Worm (Caenorhabditis elegans) whole organism, L2 larva: ENCODE results near the gene myo-2.

Experiments
- C34F6.9 ChIP-seq: fragments of 150-350 bp; optimal IDR thresholded peaks from 2 replicates; lab custom pipeline; 2014; ENCODE audit warnings: missing biosample characterization, missing genetic modification characterization
- F13H6.1 ChIP-seq: sonication (generic microtip); optimal IDR thresholded peaks from 2 replicates; lab custom pipeline; 2016; ENCODE audit warnings: missing genetic modification characterization, missing compliant biosample characterization
- R02D3.7 ChIP-seq: fragments of 150-350 bp; optimal IDR thresholded peaks from 2 replicates; lab custom pipeline; 2014; ENCODE audit warnings: missing biosample characterization, missing genetic modification characterization
- ZK546.5 ChIP-seq: sonication (generic microtip); optimal IDR thresholded peaks from 2 replicates; lab custom pipeline; 2017; ENCODE audit warnings: missing biosample characterization, missing genetic modification characterization
- alr-1 ChIP-seq: fragments of 150-350 bp; optimal IDR thresholded peaks from 2 replicates; lab custom pipeline; 2014; ENCODE audit warnings: missing biosample characterization, missing genetic modification characterization
- ama-1 ChIP-seq: fragments of 150-350 bp; optimal IDR thresholded peaks from 2 replicates; lab custom pipeline; 2018; ENCODE audit warnings: inconsistent platforms
- blmp-1 ChIP-seq: sonication (generic microtip); optimal IDR thresholded peaks from 2 replicates; lab custom pipeline; 2017; ENCODE audit warnings: missing genetic modification characterization, mild to moderate bottlenecking, missing compliant biosample characterization, antibody characterized with exemption, moderate library complexity; ENCODE audit not compliant: insufficient read depth
- ceh-16 ChIP-seq: fragments of 150-350 bp; optimal IDR thresholded peaks from 2 replicates; lab custom pipeline; 2014; ENCODE audit warnings: missing biosample characterization, missing genetic modification characterization
- ceh-82 ChIP-seq: fragments of 150-350 bp; optimal IDR thresholded peaks from 2 replicates; lab custom pipeline; 2014; ENCODE audit warnings: missing biosample characterization, missing genetic modification characterization
- crh-2 ChIP-seq: sonication (generic microtip); optimal IDR thresholded peaks from 2 replicates; lab custom pipeline; 2017; ENCODE audit warnings: missing biosample characterization, missing genetic modification characterization
- dmd-4 ChIP-seq: sonication (generic microtip); optimal IDR thresholded peaks from 2 replicates; lab custom pipeline; 2017; ENCODE audit warnings: missing biosample characterization, missing genetic modification characterization
- elt-1 ChIP-seq: fragments of 150-350 bp; optimal IDR thresholded peaks from 2 replicates; lab custom pipeline; 2014; ENCODE audit warnings: missing biosample characterization, missing genetic modification characterization
- fos-1 ChIP-seq: fragments of 150-350 bp; optimal IDR thresholded peaks from 2 replicates; lab custom pipeline; 2014; ENCODE audit warnings: missing biosample characterization, missing genetic modification characterization
- gmeb-1 ChIP-seq: fragments of 150-350 bp; optimal IDR thresholded peaks from 2 replicates; lab custom pipeline; 2014; ENCODE audit warnings: missing biosample characterization, missing genetic modification characterization
- lin-11 ChIP-seq: fragments of 150-350 bp; sonication (generic microtip); optimal IDR thresholded peaks from 2 replicates; lab custom pipeline; 2014; ENCODE audit warnings: missing biosample characterization, missing genetic modification characterization, inconsistent platforms, mixed read lengths
- lin-39 ChIP-seq: fragments of 150-350 bp; optimal IDR thresholded peaks from 2 replicates; lab custom pipeline; 2014; ENCODE audit warnings: missing biosample characterization, missing genetic modification reagents, missing genetic modification characterization
- lsy-2 ChIP-seq, 2 experiments: fragments of 150-350 bp in 1 of 2; sonication (generic microtip) in 1 of 2; optimal IDR thresholded peaks; 2 replicates each; lab custom pipeline; 2014 to 2017; ENCODE audit warnings: missing biosample characterization in 2 of 2, missing genetic modification characterization in 2 of 2
- mab-5 ChIP-seq: fragments of 150-350 bp; optimal IDR thresholded peaks from 2 replicates; lab custom pipeline; 2014; ENCODE audit warnings: missing biosample characterization, missing genetic modification characterization
- mbf-1 ChIP-seq: sonication (generic microtip); optimal IDR thresholded peaks from 2 replicates; lab custom pipeline; 2017; ENCODE audit warnings: missing biosample characterization, missing genetic modification characterization
- mdl-1 ChIP-seq, 2 experiments: fragments of 150-350 bp in 1 of 2; sonication (generic microtip) in 1 of 2; optimal IDR thresholded peaks; 2 replicates each; lab custom pipeline; 2017; ENCODE audit warnings: missing biosample characterization in 2 of 2, missing genetic modification characterization in 2 of 2
- nhr-10 ChIP-seq: sonication (generic microtip); optimal IDR thresholded peaks from 2 replicates; lab custom pipeline; 2017; ENCODE audit warnings: missing biosample characterization, missing genetic modification characterization
- nhr-23 ChIP-seq: fragments of 150-350 bp; optimal IDR thresholded peaks from 2 replicates; lab custom pipeline; 2014; ENCODE audit warnings: missing biosample characterization, missing genetic modification reagents, missing genetic modification characterization
- nhr-25 ChIP-seq: fragments of 150-350 bp; sonication (generic microtip); optimal IDR thresholded peaks from 3 replicates; lab custom pipeline; 2014; ENCODE audit warnings: missing biosample characterization, missing genetic modification characterization
- nhr-77 ChIP-seq: fragments of 150-350 bp; optimal IDR thresholded peaks from 2 replicates; lab custom pipeline; 2014; ENCODE audit warnings: missing biosample characterization, missing genetic modification characterization
- sma-3 ChIP-seq: sonication (generic microtip); optimal IDR thresholded peaks from 2 replicates; lab custom pipeline; 2016; ENCODE audit warnings: missing genetic modification reagents, missing genetic modification characterization, missing compliant biosample characterization
- sma-9 ChIP-seq, 2 experiments: fragments of 150-350 bp in 1 of 2; sonication (generic microtip) in 1 of 2; optimal IDR thresholded peaks; 2 replicates each; lab custom pipeline; 2014 to 2016; ENCODE audit warnings: missing genetic modification characterization in 2 of 2, mild to moderate bottlenecking in 1 of 2, missing biosample characterization in 1 of 2, missing compliant biosample characterization in 1 of 2, missing genetic modification reagents in 1 of 2, moderate library complexity in 1 of 2
- snpc-4 ChIP-seq: fragments of 150-350 bp; optimal IDR thresholded peaks from 2 replicates; lab custom pipeline; 2014; ENCODE audit warnings: missing biosample characterization, missing genetic modification characterization
- unc-39 ChIP-seq: fragments of 150-350 bp; optimal IDR thresholded peaks from 2 replicates; lab custom pipeline; 2014; ENCODE audit warnings: missing biosample characterization, missing genetic modification characterization
- unc-55 ChIP-seq: fragments of 150-350 bp; sonication (generic microtip); optimal IDR thresholded peaks from 3 replicates; lab custom pipeline; 2014; ENCODE audit warnings: missing biosample characterization, missing genetic modification reagents, missing genetic modification characterization
- unc-62 ChIP-seq: fragments of 150-350 bp; optimal IDR thresholded peaks from 2 replicates; lab custom pipeline; 2014; ENCODE audit warnings: missing biosample characterization, missing genetic modification reagents, missing genetic modification characterization
- zag-1 ChIP-seq: fragments of 150-350 bp; optimal IDR thresholded peaks from 2 replicates; lab custom pipeline; 2014; ENCODE audit warnings: missing biosample characterization, missing genetic modification characterization
- ztf-1 ChIP-seq: fragments of 200-800 bp; sonication (Bioruptor generic); conservative IDR thresholded peaks from 2 replicates; pipeline ENCODE4 v1.3.6; 2022; ENCODE audit warnings: missing genetic modification characterization, missing compliant biosample characterization
- ztf-4 ChIP-seq: fragments of 150-350 bp; optimal IDR thresholded peaks from 2 replicates; lab custom pipeline; 2014; ENCODE audit warnings: missing biosample characterization, missing genetic modification characterization

The myo-2 gene

ce11 chrX:12438266-12438665 is 29.6 kb upstream of the myo-2 start:
- no peak for TF ChIP-seq unc-62 (GFP tag; lab: Kevin White, UChicago)
- TF ChIP-seq lin-11 (tag; lab: Kevin White, UChicago) = no peak
- no peak for TF ChIP-seq unc-39 (tag; lab: Kevin White, UChicago)
- TF ChIP-seq fos-1 = no peak
- no peak for TF ChIP-seq elt-1 (tag; lab: Kevin White, UChicago)
- TF ChIP-seq nhr-77 (tag; lab: Kevin White, UChicago) = no peak
- no peak for TF ChIP-seq F13H6.1 (tag; lab: Kevin White, UChicago)
- TF ChIP-seq mdl-1 (tag; optimal IDR thresholded peaks at IDR 0.05; lab: Kevin White, UChicago) = no peak
- TF ChIP-seq alr-1 = no peak
- TF ChIP-seq sma-9 (GFP tag; optimal IDR thresholded peaks at IDR 0.05; lab: Kevin White, UChicago) = no peak
- no peak for TF ChIP-seq sma-9 (tag; optimal IDR thresholded peaks at IDR 0.05; lab: Kevin White, UChicago)
- TF ChIP-seq gmeb-1 (tag; lab: Kevin White, UChicago) = no peak
- TF ChIP-seq lin-39 (tag; lab: Kevin White, UChicago) = no peak

ce11 chrX:12439998-12440722 is 27.7 kb upstream of the myo-2 start:
- no peak for TF ChIP-seq nhr-23 (tag; lab: Kevin White, UChicago)
- TF ChIP-seq fos-1 = no peak
- peak; percentile 3 for TF ChIP-seq F13H6.1 (tag; lab: Kevin White, UChicago)
- TF ChIP-seq unc-55 (GFP tag; lab: Kevin White, UChicago) = peak; percentile 1
- no peak for TF ChIP-seq ztf-1 (GFP tag; lab: Robert Waterston, UW)

ce11 chrX:12444423-12444822 is 23.4 kb upstream of the myo-2 start:
- no peak for TF ChIP-seq sma-9 (GFP tag; optimal IDR thresholded peaks at IDR 0.05; lab: Kevin White, UChicago)
- TF ChIP-seq sma-9 (tag; optimal IDR thresholded peaks at IDR 0.05; lab: Kevin White, UChicago) = no peak
- peak; percentile 21 for TF ChIP-seq C34F6.9
- no peak for TF ChIP-seq nhr-10 (tag; lab: Kevin White, UChicago)

- no peak for TF ChIP-seq R02D3.7
- no peak for TF ChIP-seq snpc-4
- TF ChIP-seq fos-1 = peak; percentile 44
- TF ChIP-seq sma-9 (GFP tag; optimal IDR thresholded peaks at IDR 0.05; lab: Kevin White, UChicago) = peak; percentile 43
- TF ChIP-seq sma-9 (tag; optimal IDR thresholded peaks at IDR 0.05; lab: Kevin White, UChicago) = no peak
- no peak for TF ChIP-seq ceh-16 (tag; lab: Kevin White, UChicago)
- TF ChIP-seq ama-1 = no peak
- no peak for TF ChIP-seq nhr-23 (tag; lab: Kevin White, UChicago)
Measured at ce11 chrX:12446572-12446971, 21.3 kb upstream of the myo-2 start.

ce11 chrX:12449262-12449942 is 18.5 kb upstream of the myo-2 start, which contains the start of gene T18D3.6:
Gene T18D3.6 (plus strand): TSS chrX:12449892.
- TF ChIP-seq ztf-1 (GFP tag; lab: Robert Waterston, UW) (no peak), nhr-23 (tag; lab: Kevin White, UChicago) (no peak), ceh-82 (tag; lab: Kevin White, UChicago) (no peak), lin-39 (tag; lab: Kevin White, UChicago) (no peak), snpc-4 (no peak), sma-3 (GFP tag; lab: Kevin White, UChicago) (no peak), mab-5 (tag; lab: Kevin White, UChicago) (no peak), fos-1 (peak; percentile 33), nhr-10 (tag; lab: Kevin White, UChicago) (no peak), blmp-1 (tag; lab: Kevin White, UChicago) (no peak), mbf-1 (tag; lab: Kevin White, UChicago) (no peak), unc-39 (tag; lab: Kevin White, UChicago) (no peak), nhr-25 (tag; lab: Kevin White, UChicago) (peak; percentile 9)
- TF ChIP-seq, all 48 proteins: peak for 2

- TF ChIP-seq crh-2 (tag; lab: Kevin White, UChicago) (no peak), lsy-2 (tag; optimal IDR thresholded peaks at IDR 0.05; lab: Kevin White, UChicago) (no peak), unc-62 (GFP tag; lab: Kevin White, UChicago) (no peak), mbf-1 (tag; lab: Kevin White, UChicago) (no peak), dmd-4 (no peak), ceh-16 (tag; lab: Kevin White, UChicago) (no peak), R02D3.7 (no peak), gmeb-1 (tag; lab: Kevin White, UChicago) (no peak), nhr-10 (tag; lab: Kevin White, UChicago) (no peak), ZK546.5 (tag; lab: Kevin White, UChicago) (no peak), nhr-23 (tag; lab: Kevin White, UChicago) (no peak), snpc-4 (no peak), ztf-4 (tag; lab: Kevin White, UChicago) (no peak), zag-1 (no peak), mab-5 (tag; lab: Kevin White, UChicago) (no peak)
Measured at ce11 chrX:12451258-12451657, 16.6 kb upstream of the myo-2 start.
